Worm (Caenorhabditis elegans) whole organism, L4/young adult: ENCODE results near the gene Y97E10AR.2.

Experiments used
- dao-5 ChIP-seq: sonication (generic microtip); optimal IDR thresholded peaks from 2 replicates; lab custom pipeline; 2016; ENCODE audit warnings: missing genotype, missing genetic modification characterization, moderate library complexity, missing compliant biosample characterization
- him-1 ChIP-seq: sonication (generic microtip); optimal IDR thresholded peaks from 2 replicates; lab custom pipeline; 2016; ENCODE audit warnings: missing genotype, missing genetic modification reagents, missing genetic modification characterization, missing compliant biosample characterization

- TF ChIP-seq him-1 (tag; lab: Kevin White, UChicago) (no peak), dao-5 (tag; lab: Kevin White, UChicago) (no peak)
Observed at ce11 chrV:8031121-8031520, 35.1 kb downstream of the Y97E10AR.2 start, which contains the start of gene vars-1.
